Worm (Caenorhabditis elegans): ENCODE measurements around the gene ttr-46.

DNA sequence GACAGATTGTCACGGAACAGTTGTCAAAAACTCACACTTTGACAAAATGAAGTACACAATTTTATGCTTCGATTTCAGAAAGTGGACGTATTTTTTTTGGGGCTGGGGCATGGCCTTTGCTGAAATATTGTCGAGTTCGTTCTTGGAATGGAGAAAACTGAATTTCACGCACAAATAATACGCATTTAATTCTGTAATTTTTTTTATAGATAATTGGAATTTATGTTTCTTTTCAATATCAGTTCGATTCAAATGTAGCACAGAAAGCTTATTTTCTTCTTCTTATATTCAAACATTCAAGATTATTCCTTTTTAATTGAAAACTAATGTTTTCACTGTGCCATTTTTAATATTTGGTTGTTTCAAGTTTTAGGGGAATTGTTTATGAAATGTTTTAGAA, 9.3 kb downstream of the ttr-46 start, which contains the start of gene T07C12.10:
- TF ChIP-seq zim-3 (tag; optimal IDR thresholded peaks at IDR 0.05), result no peak
- no peak for TF ChIP-seq C06A6.2 (GFP tag; conservative IDR thresholded peaks at IDR 0.05)
- TF ChIP-seq tlf-1 (GFP tag; optimal IDR thresholded peaks at IDR 0.05), result no peak
- no peak for TF ChIP-seq F57C9.4 (tag; optimal IDR thresholded peaks at IDR 0.05)
- no peak for TF ChIP-seq pha-4 (tag; optimal IDR thresholded peaks at IDR 0.05)
- no peak for TF ChIP-seq sptf-2 (GFP tag; optimal IDR thresholded peaks at IDR 0.05)

Measured in whole organism, young adult.